Worm (Caenorhabditis elegans) whole organism, mixed stage, embryonic: ENCODE measurements around the gene ugt-40.

Source experiments
- M03D4.4 ChIP-seq: sonication (generic microtip); optimal IDR thresholded peaks from 2 replicates; lab custom pipeline; 2017; ENCODE audit warnings: mild to moderate bottlenecking, missing genetic modification characterization, missing compliant biosample characterization
- blmp-1 ChIP-seq: fragments of 150-350 bp; optimal IDR thresholded peaks from 2 replicates; lab custom pipeline; 2014; ENCODE audit warnings: missing biosample characterization, missing genetic modification characterization
- lsy-2 ChIP-seq: fragments of 150-350 bp; optimal IDR thresholded peaks from 2 replicates; lab custom pipeline; 2014; ENCODE audit warnings: missing biosample characterization, missing genetic modification characterization
- nhr-237 ChIP-seq: fragments of 150-350 bp; optimal IDR thresholded peaks from 2 replicates; lab custom pipeline; 2014; ENCODE audit warnings: missing biosample characterization, missing genetic modification characterization

DNA sequence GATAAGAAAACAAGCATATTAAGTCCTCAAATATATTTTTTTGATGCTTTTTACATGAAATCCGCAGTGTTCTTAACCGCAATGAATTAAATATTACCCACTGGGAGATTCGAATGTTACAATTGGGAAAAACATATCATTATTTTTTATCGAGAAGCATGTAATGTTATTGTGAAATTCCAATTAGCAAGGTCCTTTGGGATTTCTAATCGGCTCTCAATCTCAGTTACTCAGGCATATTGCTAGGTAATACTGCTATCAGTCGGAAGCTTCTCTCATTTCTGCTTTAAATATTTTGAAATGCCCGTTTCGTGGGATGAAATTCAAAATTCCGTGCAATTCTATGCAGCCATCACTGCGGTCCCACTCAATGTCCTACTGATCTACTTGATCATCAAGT is 17.6 kb upstream of the ugt-40 start, which contains the start of gene str-204:
- no peak for TF ChIP-seq M03D4.4 (tag; lab: Kevin White, UChicago)
- no peak for TF ChIP-seq blmp-1 (tag; lab: Kevin White, UChicago)
- TF ChIP-seq lsy-2 (tag; lab: Kevin White, UChicago): no peak
- no peak for TF ChIP-seq nhr-237 (tag; lab: Kevin White, UChicago)
